Fruit fly (Drosophila melanogaster): Measurements from ENCODE around the gene CG13460.

The CG13460 gene

dm6 chr3L:15093929-15094588, 32.6 kb upstream of the CG13460 start (continued):
- TF ChIP-seq zen (tag; optimal IDR thresholded peaks at IDR 0.05) (no peak), CG9215 (GFP tag; IDR thresholded peaks at IDR 0.05) (no peak), zfh2 (GFP tag; optimal IDR thresholded peaks at IDR 0.05) (no peak), sisA (GFP tag; IDR thresholded peaks at IDR 0.05) (no peak), toy (GFP tag; IDR thresholded peaks at IDR 0.05) (no peak), psq (GFP tag; optimal IDR thresholded peaks at IDR 0.05) (no peak), CG8924 (tag; optimal IDR thresholded peaks at IDR 0.05) (peak; percentile 26), pzg (GFP tag; optimal IDR thresholded peaks at IDR 0.05) (no peak), aop (GFP tag; IDR thresholded peaks at IDR 0.05) (no peak), Dll (GFP tag; IDR thresholded peaks at IDR 0.05; ENCODE audit: partially characterized antibody) (peak; percentile 61; the same call in 2 of the 4 replicates), CG18011 (GFP tag; optimal IDR thresholded peaks at IDR 0.05) (no peak), sd (tag; optimal IDR thresholded peaks at IDR 0.05) (no peak), CG32772 (GFP tag; IDR thresholded peaks at IDR 0.05) (no peak), CG12104 (GFP tag; optimal IDR thresholded peaks at IDR 0.05) (no peak), jigr1 (GFP tag; IDR thresholded peaks at IDR 0.05) (no peak), CG10462 (GFP tag; optimal IDR thresholded peaks at IDR 0.05) (no peak), CG14860 (GFP tag; IDR thresholded peaks at IDR 0.05; ENCODE audit: partially characterized antibody) (no peak), Nf-YC (tag; optimal IDR thresholded peaks at IDR 0.05) (no peak), eve (GFP tag; optimal IDR thresholded peaks at IDR 0.05) (no peak), Abd-B (GFP tag; optimal IDR thresholded peaks at IDR 0.05) (no peak), CG3838 (GFP tag; optimal IDR thresholded peaks at IDR 0.05) (no peak), sqz (GFP tag; optimal IDR thresholded peaks at IDR 0.05) (peak; percentile 56), vfl (GFP tag; optimal IDR thresholded peaks at IDR 0.05) (no peak), Spps (tag; optimal IDR thresholded peaks at IDR 0.05) (no peak), Meics (GFP tag; optimal IDR thresholded peaks at IDR 0.05) (no peak), chm (GFP tag; IDR thresholded peaks at IDR 0.05) (no peak), dm (GFP tag; optimal IDR thresholded peaks at IDR 0.05) (no peak), gfzf (GFP tag; optimal IDR thresholded peaks at IDR 0.05) (no peak), so (GFP tag; IDR thresholded peaks at IDR 0.05) (no peak), CG8388 (GFP tag; optimal IDR thresholded peaks at IDR 0.05) (no peak), CG34422 (GFP tag; IDR thresholded peaks at IDR 0.05) (no peak; the same call in 2 of the 3 replicates), Doc3 (GFP tag; IDR thresholded peaks at IDR 0.05; ENCODE audit: partially characterized antibody) (0 out of 3 replicates have a peak, but pooled peaks have one; percentile 19), CG13624 (GFP tag; optimal IDR thresholded peaks at IDR 0.05) (peak; percentile 9), CG33213 (GFP tag; optimal IDR thresholded peaks at IDR 0.05) (no peak), CG16813 (GFP tag; IDR thresholded peaks at IDR 0.05; ENCODE audit: partially characterized antibody) (no peak), C15 (GFP tag; IDR thresholded peaks at IDR 0.05) (no peak), gcm2 (GFP tag; optimal IDR thresholded peaks at IDR 0.05) (no peak), B-H1 (GFP tag; IDR thresholded peaks at IDR 0.05) (no peak; the same call in 2 of the 3 replicates), yki (optimal IDR thresholded peaks at IDR 0.05) (no peak), Opbp (GFP tag; IDR thresholded peaks at IDR 0.05; ENCODE audit: partially characterized antibody) (no peak), D (optimal IDR thresholded peaks at IDR 0.05) (no peak), D (GFP tag; optimal IDR thresholded peaks at IDR 0.05) (no peak), CG10431 (GFP tag; optimal IDR thresholded peaks at IDR 0.05) (no peak), rib (GFP tag; IDR thresholded peaks at IDR 0.05) (no peak), Deaf1 (tag; optimal IDR thresholded peaks at IDR 0.05) (no peak), lilli (GFP tag; optimal IDR thresholded peaks at IDR 0.05) (peak; percentile 21), NC2α (GFP tag; optimal IDR thresholded peaks at IDR 0.05) (no peak), ato (GFP tag; IDR thresholded peaks at IDR 0.05; ENCODE audit: partially characterized antibody) (no peak), bbx (GFP tag; IDR thresholded peaks at IDR 0.05; ENCODE audit: partially characterized antibody) (no peak), Dad (GFP tag; optimal IDR thresholded peaks at IDR 0.05) (no peak), H15 (GFP tag; IDR thresholded peaks at IDR 0.05) (no peak)
